Fruit fly (Drosophila melanogaster) whole organism, embryonic: ENCODE measurements around the gene CG9254.

Experiments
- Adf1 ChIP-seq: fragments of 200-800 bp; sonication (Bioruptor generic); IDR thresholded peaks from 2 replicates; pipeline ENCODE4 v1.3.6; 2022; ENCODE audit warnings: missing biosample characterization, missing genetic modification characterization
- Atf6 ChIP-seq: fragments of 200-800 bp; sonication (Bioruptor generic); IDR thresholded peaks from 2 replicates; pipeline ENCODE4 v1.3.6; 2022; ENCODE audit warnings: missing biosample characterization, missing genetic modification characterization
- B-H2 ChIP-seq: fragments of 200-800 bp; sonication (Bioruptor generic); optimal IDR thresholded peaks from 2 replicates; lab custom pipeline; 2018; ENCODE audit warnings: missing biosample characterization, mild to moderate bottlenecking, missing genetic modification characterization
- BtbVII ChIP-seq: fragments of 200-800 bp; sonication (Bioruptor generic); optimal IDR thresholded peaks from 3 replicates; lab custom pipeline; 2017; ENCODE audit warnings: missing biosample characterization, mild to moderate bottlenecking, missing genetic modification characterization
- CG10209 ChIP-seq: fragments of 200-800 bp; sonication (Bioruptor generic); optimal IDR thresholded peaks from 3 replicates; lab custom pipeline; 2017; ENCODE audit warnings: missing biosample characterization, mild to moderate bottlenecking, missing genetic modification characterization, missing genetic modification reagents
- CG10366 ChIP-seq: fragments of 200-800 bp; sonication (Bioruptor generic); IDR thresholded peaks from 2 replicates; pipeline ENCODE4 v1.3.6; 2022; ENCODE audit warnings: missing biosample characterization, missing genetic modification characterization
- CG10565 ChIP-seq: fragments of 200-800 bp; sonication (Bioruptor generic); optimal IDR thresholded peaks from 3 replicates; lab custom pipeline; 2016; ENCODE audit warnings: missing biosample characterization, mild to moderate bottlenecking, missing genetic modification characterization
- CG10654 ChIP-seq: fragments of 200-800 bp; sonication (Bioruptor generic); optimal IDR thresholded peaks from 2 replicates; lab custom pipeline; 2016; ENCODE audit warnings: missing biosample characterization, missing genetic modification characterization
- CG11504 ChIP-seq: fragments of 200-800 bp; sonication (Bioruptor generic); optimal IDR thresholded peaks from 3 replicates; lab custom pipeline; 2019; ENCODE audit warnings: missing biosample characterization, mild to moderate bottlenecking, missing genetic modification characterization, moderate library complexity
- CG12769 ChIP-seq: fragments of 200-800 bp; sonication (Bioruptor generic); optimal IDR thresholded peaks from 2 replicates; lab custom pipeline; 2019; ENCODE audit warnings: missing biosample characterization, mild to moderate bottlenecking, missing genetic modification characterization, moderate library complexity
- CG14667 ChIP-seq: fragments of 200-800 bp; sonication (Bioruptor generic); IDR thresholded peaks from 2 replicates; pipeline ENCODE4 v1.3.6; 2022; ENCODE audit warnings: missing biosample characterization, missing genetic modification characterization
- CG17359 ChIP-seq: fragments of 200-800 bp; sonication (Bioruptor generic); optimal IDR thresholded peaks from 3 replicates; lab custom pipeline; 2018; ENCODE audit warnings: missing biosample characterization, mild to moderate bottlenecking, missing genetic modification characterization, moderate library complexity
- CG17361 ChIP-seq: fragments of 200-800 bp; sonication (Bioruptor generic); IDR thresholded peaks from 3 replicates; pipeline ENCODE4 v1.3.6; 2022; ENCODE audit warnings: missing biosample characterization, missing genetic modification characterization
- CG18262 ChIP-seq: fragments of 200-800 bp; optimal IDR thresholded peaks from 3 replicates; lab custom pipeline; 2019; ENCODE audit warnings: missing biosample characterization, mild to moderate bottlenecking, missing genetic modification characterization, moderate library complexity
- CG34376 ChIP-seq: fragments of 200-800 bp; sonication (Bioruptor generic); optimal IDR thresholded peaks from 2 replicates; lab custom pipeline; 2018; ENCODE audit warnings: missing biosample characterization, mild to moderate bottlenecking, missing genetic modification characterization
- CG5953 ChIP-seq: fragments of 200-800 bp; sonication (Bioruptor generic); IDR thresholded peaks from 2 replicates; pipeline ENCODE4 v1.3.6; 2022; ENCODE audit warnings: missing biosample characterization, missing genetic modification characterization
- CG6175 ChIP-seq: fragments of 200-800 bp; sonication (Bioruptor generic); IDR thresholded peaks from 3 replicates; pipeline ENCODE4 v1.3.6; 2022; ENCODE audit warnings: missing biosample characterization, missing genetic modification characterization
- CG7271 ChIP-seq: fragments of 200-800 bp; sonication (Bioruptor generic); optimal IDR thresholded peaks from 2 replicates; lab custom pipeline; 2018; ENCODE audit warnings: missing biosample characterization, mild to moderate bottlenecking, missing genetic modification characterization, moderate library complexity
- CG7839 ChIP-seq: fragments of 200-800 bp; sonication (Bioruptor generic); optimal IDR thresholded peaks from 3 replicates; lab custom pipeline; 2018; ENCODE audit warnings: missing biosample characterization, mild to moderate bottlenecking, missing genetic modification characterization, moderate library complexity
- CG8281 ChIP-seq: fragments of 200-800 bp; sonication (Bioruptor generic); optimal IDR thresholded peaks from 2 replicates; lab custom pipeline; 2018; ENCODE audit warnings: missing biosample characterization, mild to moderate bottlenecking, missing genetic modification characterization, moderate library complexity
- Camta ChIP-seq: fragments of 200-800 bp; sonication (Bioruptor generic); optimal IDR thresholded peaks from 2 replicates; lab custom pipeline; 2016; ENCODE audit warnings: missing biosample characterization, missing genetic modification characterization
- Chrac-16 ChIP-seq: fragments of 200-800 bp; sonication (Bioruptor generic); optimal IDR thresholded peaks from 3 replicates; lab custom pipeline; 2016; ENCODE audit warnings: missing biosample characterization, missing genetic modification characterization
- CrebB ChIP-seq: fragments of 200-800 bp; sonication (Bioruptor generic); optimal IDR thresholded peaks from 3 replicates; lab custom pipeline; 2018; ENCODE audit warnings: missing biosample characterization, mild to moderate bottlenecking, missing genetic modification characterization
- D19B ChIP-seq: fragments of 200-800 bp; sonication (Bioruptor generic); optimal IDR thresholded peaks from 2 replicates; lab custom pipeline; 2017; ENCODE audit warnings: missing biosample characterization, mild to moderate bottlenecking, missing genetic modification characterization
- Dfd ChIP-seq, 2 experiments: fragments of >200 bp; optimal IDR thresholded peaks; 2 replicates each; lab custom pipeline; 2017; ENCODE audit warnings: missing biosample characterization in 2 of 2, missing genetic modification characterization in 2 of 2
- Dip3 ChIP-seq: fragments of 200-800 bp; sonication (Bioruptor generic); optimal IDR thresholded peaks from 3 replicates; lab custom pipeline; 2016; ENCODE audit warnings: missing biosample characterization, missing genetic modification characterization
- Ets65A ChIP-seq: fragments of 200-800 bp; sonication (Bioruptor generic); peaks from one replicate; lab custom pipeline; 2016; ENCODE audit warnings: missing biosample characterization, missing genetic modification characterization
- GATAe ChIP-seq: fragments of 200-800 bp; sonication (Bioruptor generic); conservative IDR thresholded peaks from 2 replicates; pipeline ENCODE4 v1.3.6; 2022; ENCODE audit warnings: missing biosample characterization, missing genetic modification characterization
- Gsc ChIP-seq: fragments of 200-800 bp; sonication (Bioruptor generic); IDR thresholded peaks from 2 replicates; pipeline ENCODE4 v1.3.6; 2022; ENCODE audit warnings: missing biosample characterization, missing genetic modification characterization
- HLH54F ChIP-seq: fragments of 200-800 bp; sonication (Bioruptor generic); optimal IDR thresholded peaks from 3 replicates; lab custom pipeline; 2016; ENCODE audit warnings: missing biosample characterization, missing genetic modification characterization
- Jarid2 ChIP-seq: fragments of 200-800 bp; sonication (Bioruptor generic); optimal IDR thresholded peaks from 3 replicates; lab custom pipeline; 2017; ENCODE audit warnings: mild to moderate bottlenecking, missing biosample characterization, missing genetic modification reagents, missing genetic modification characterization
- Meics ChIP-seq: fragments of 200-800 bp; sonication (Bioruptor generic); optimal IDR thresholded peaks from 2 replicates; lab custom pipeline; 2017; ENCODE audit warnings: missing biosample characterization, mild to moderate bottlenecking, missing genetic modification characterization
- Mrtf ChIP-seq: fragments of 200-800 bp; sonication (Bioruptor generic); IDR thresholded peaks from 3 replicates; pipeline ENCODE4 v1.3.6; 2022; ENCODE audit warnings: missing biosample characterization, missing genetic modification characterization
- NFAT ChIP-seq: fragments of 200-800 bp; sonication (Bioruptor generic); IDR thresholded peaks from 2 replicates; pipeline ENCODE4 v1.3.6; 2022; ENCODE audit warnings: missing biosample characterization, missing genetic modification characterization
- NK7.1 ChIP-seq: fragments of 200-800 bp; sonication (Bioruptor generic); optimal IDR thresholded peaks from 3 replicates; lab custom pipeline; 2016; ENCODE audit warnings: missing biosample characterization, missing genetic modification characterization
- Sin3A ChIP-seq: fragments of >200 bp; optimal IDR thresholded peaks from 2 replicates; lab custom pipeline; 2018
- crc ChIP-seq: fragments of 200-800 bp; sonication (Bioruptor generic); optimal IDR thresholded peaks from 2 replicates; lab custom pipeline; 2016; ENCODE audit warnings: missing biosample characterization, missing genetic modification characterization
- eyg ChIP-seq: fragments of 200-800 bp; sonication (Bioruptor generic); optimal IDR thresholded peaks from 3 replicates; lab custom pipeline; 2016; ENCODE audit warnings: missing biosample characterization, missing genetic modification characterization
- jing ChIP-seq: fragments of 200-800 bp; sonication (Bioruptor generic); optimal IDR thresholded peaks from 2 replicates; lab custom pipeline; 2018; ENCODE audit warnings: missing biosample characterization, mild to moderate bottlenecking, missing genetic modification characterization
- peb ChIP-seq: fragments of 200-800 bp; sonication (Bioruptor generic); IDR thresholded peaks from 2 replicates; pipeline ENCODE4 v1.3.6; 2022; ENCODE audit warnings: missing biosample characterization, missing genetic modification characterization
- pros ChIP-seq: fragments of 200-800 bp; sonication (Bioruptor generic); optimal IDR thresholded peaks from 3 replicates; lab custom pipeline; 2019; ENCODE audit warnings: missing biosample characterization, mild to moderate bottlenecking, missing genetic modification characterization, moderate library complexity
- salm ChIP-seq: fragments of 200-800 bp; sonication (Bioruptor generic); optimal IDR thresholded peaks from 2 replicates; lab custom pipeline; 2018; ENCODE audit warnings: missing biosample characterization, mild to moderate bottlenecking, missing genetic modification characterization
- slbo ChIP-seq: fragments of 200-800 bp; sonication (Bioruptor generic); IDR thresholded peaks from 2 replicates; pipeline ENCODE4 v1.3.6; 2022; ENCODE audit warnings: missing biosample characterization, missing genetic modification characterization
- tap ChIP-seq: fragments of 200-800 bp; optimal IDR thresholded peaks from 3 replicates; lab custom pipeline; 2019; ENCODE audit warnings: missing biosample characterization, mild to moderate bottlenecking, missing genetic modification characterization, moderate library complexity
- trh ChIP-seq: fragments of 200-800 bp; sonication (Bioruptor generic); optimal IDR thresholded peaks from 2 replicates; lab custom pipeline; 2016; ENCODE audit warnings: missing biosample characterization, missing genetic modification characterization
- vvl ChIP-seq: fragments of 200-800 bp; sonication (Bioruptor generic); IDR thresholded peaks from 2 replicates; pipeline ENCODE4 v1.3.6; 2022; ENCODE audit warnings: missing biosample characterization, missing genetic modification characterization
- wdn ChIP-seq: fragments of 200-800 bp; sonication (Bioruptor generic); IDR thresholded peaks from 2 replicates; pipeline ENCODE4 v1.3.6; 2022; ENCODE audit warnings: missing biosample characterization, missing genetic modification characterization
- wek ChIP-seq: fragments of 200-800 bp; sonication (Bioruptor generic); optimal IDR thresholded peaks from 3 replicates; lab custom pipeline; 2018; ENCODE audit warnings: missing biosample characterization, mild to moderate bottlenecking, missing genetic modification characterization, moderate library complexity
- zen ChIP-seq: fragments of 200-800 bp; sonication (Bioruptor generic); optimal IDR thresholded peaks from 3 replicates; lab custom pipeline; 2018; ENCODE audit warnings: missing biosample characterization, mild to moderate bottlenecking, missing genetic modification characterization, moderate library complexity

Gene CG9254

dm6 chr2L:13548786-13549780 is 47.9 kb downstream of the CG9254 start, which contains the start of gene B4 (continued):
- TF ChIP-seq Dip3 = no peak
- no peak for TF ChIP-seq Mrtf
- no peak for TF ChIP-seq CG10366
- no peak for TF ChIP-seq eyg (GFP tag; lab: Kevin White, UChicago)
- no peak for TF ChIP-seq trh
- TF ChIP-seq tap (tag; lab: Kevin White, UChicago) = peak; percentile 27
- TF ChIP-seq NFAT = peak; percentile 74; the same call in 1 of the 2 replicates
- TF ChIP-seq salm = peak; percentile 30
- peak; percentile 69 for TF ChIP-seq CG12769 (tag; lab: Kevin White, UChicago)
- peak; percentile 65; the same call in 1 of the 2 replicates for TF ChIP-seq CG5953 (GFP tag; lab: Robert Waterston, UW)
- peak; percentile 6 for TF ChIP-seq CG10209 (GFP tag; lab: Kevin White, UChicago)
- no peak for TF ChIP-seq peb
- peak; percentile 10 for TF ChIP-seq Camta
- TF ChIP-seq CG8281 = no peak
- peak; percentile 58; the same call in 1 of the 2 replicates for TF ChIP-seq wdn (GFP tag; lab: Robert Waterston, UW)
- TF ChIP-seq pros (GFP tag; lab: Kevin White, UChicago) = peak; percentile 54
- peak; percentile 68 for TF ChIP-seq Sin3A (lab: Kevin White, UChicago)
- TF ChIP-seq BtbVII (GFP tag; lab: Kevin White, UChicago) = peak; percentile 55
- 0 out of 2 replicates have a peak, but pooled peaks have one; percentile 39 for TF ChIP-seq slbo
- no peak for TF ChIP-seq GATAe (GFP tag; lab: Robert Waterston, UW)
- TF ChIP-seq CG7839 (tag; lab: Kevin White, UChicago) = no peak
- peak; percentile 13 for TF ChIP-seq HLH54F
- TF ChIP-seq D19B (GFP tag; lab: Kevin White, UChicago) = no peak
- peak; percentile 77 for TF ChIP-seq wek
- no peak for TF ChIP-seq Dfd (GFP tag; optimal IDR thresholded peaks at IDR 0.05; lab: Kevin White, UChicago)
- no peak for TF ChIP-seq Atf6 (GFP tag; lab: Robert Waterston, UW)
- TF ChIP-seq CG17361 = no peak
- TF ChIP-seq CG14667 (GFP tag; lab: Robert Waterston, UW) = no peak
- TF ChIP-seq CG7271 = no peak
- no peak for TF ChIP-seq crc (GFP tag; lab: Kevin White, UChicago)
- TF ChIP-seq CG11504 = peak; percentile 6
- peak; percentile 49 for TF ChIP-seq vvl
- TF ChIP-seq Ets65A = peak; percentile 24
- TF ChIP-seq Adf1 (GFP tag; lab: Robert Waterston, UW) = peak; percentile 58; the same call in 1 of the 2 replicates
- no peak for TF ChIP-seq CG10654 (GFP tag; lab: Kevin White, UChicago)
- TF ChIP-seq Chrac-16 (GFP tag; lab: Kevin White, UChicago) = no peak
- peak; percentile 96 for TF ChIP-seq Jarid2 (GFP tag; lab: Kevin White, UChicago)
- TF ChIP-seq CG18262 (tag; lab: Kevin White, UChicago) = no peak
- TF ChIP-seq Gsc (GFP tag; lab: Robert Waterston, UW) = no peak
- TF ChIP-seq CrebB (tag; lab: Kevin White, UChicago) = peak; percentile 64
- TF ChIP-seq CG34376 (GFP tag; lab: Kevin White, UChicago) = peak; percentile 31
- peak; percentile 90; the same call in 2 of the 3 replicates for TF ChIP-seq CG6175
- TF ChIP-seq CG10565 (GFP tag; lab: Kevin White, UChicago) = no peak
- TF ChIP-seq jing (GFP tag; lab: Kevin White, UChicago) = no peak
- peak; percentile 72 for TF ChIP-seq B-H2 (GFP tag; lab: Kevin White, UChicago)
- TF ChIP-seq zen (tag; lab: Kevin White, UChicago) = no peak
- TF ChIP-seq NK7.1 (GFP tag; lab: Kevin White, UChicago) = peak; percentile 2
- peak; percentile 40 for TF ChIP-seq CG17359 (tag; lab: Kevin White, UChicago)
- TF ChIP-seq Meics (GFP tag; lab: Kevin White, UChicago) = no peak
